Fruit fly (Drosophila melanogaster): ENCODE data around the gene amd.

The amd gene

DNA sequence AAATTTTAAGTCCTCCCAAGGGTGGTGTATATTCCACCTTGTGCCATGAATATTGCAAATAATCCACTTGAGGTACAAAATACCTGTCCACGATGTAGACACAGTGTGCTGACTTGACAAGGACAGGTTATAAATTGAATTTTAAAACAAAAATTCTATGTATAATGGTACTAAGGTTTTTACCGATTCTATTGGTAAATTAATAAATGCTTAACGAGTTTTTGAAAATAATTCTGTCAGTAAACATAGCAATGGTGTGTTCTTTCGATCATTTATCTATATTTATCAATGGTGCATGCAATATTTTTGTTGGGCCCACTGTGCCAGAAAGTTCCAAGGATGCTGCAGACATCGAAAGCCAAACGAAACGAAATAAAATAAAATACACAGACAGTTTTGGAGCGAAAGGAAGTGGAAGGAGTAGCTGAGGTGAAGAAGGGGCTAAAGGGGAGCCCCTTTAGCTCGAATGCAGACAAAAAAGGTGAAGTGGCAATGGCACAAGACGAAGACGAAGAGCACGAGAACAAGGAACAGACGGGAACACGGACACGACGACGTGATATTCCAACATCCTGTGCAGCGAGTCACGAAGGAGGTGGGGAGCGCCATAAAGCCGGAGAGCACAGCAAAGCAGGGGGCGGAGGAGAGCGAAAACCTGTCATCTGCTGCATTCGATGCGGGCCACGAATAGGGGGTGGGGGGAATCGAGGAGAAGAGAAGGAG is 26.2 kb downstream of the amd start (continued):
- peak; percentile 62 to 84 for TF ChIP-seq salr (GFP tag; optimal IDR thresholded peaks at IDR 0.05)
- TF ChIP-seq dsx (GFP tag; optimal IDR thresholded peaks at IDR 0.05; ENCODE audit: poor library complexity, severe bottlenecking): peak; percentile 76
- TF ChIP-seq CG16779 (tag; optimal IDR thresholded peaks at IDR 0.05): peak; percentile 71
- peak; percentile 55 for TF ChIP-seq CG8319 (GFP tag; optimal IDR thresholded peaks at IDR 0.05)
- TF ChIP-seq fd85E (GFP tag; optimal IDR thresholded peaks at IDR 0.05): peak; percentile 12
- no peak for TF ChIP-seq Blimp-1 (GFP tag; optimal IDR thresholded peaks at IDR 0.05)
- TF ChIP-seq CG8119 (GFP tag; IDR thresholded peaks at IDR 0.05): peak; percentile 58; the same call in 2 of the 3 replicates
- TF ChIP-seq fkh (GFP tag; optimal IDR thresholded peaks at IDR 0.05): no peak
- peak; percentile 65 for TF ChIP-seq Sox15 (GFP tag; optimal IDR thresholded peaks at IDR 0.05)
- peak; percentile 83 for TF ChIP-seq Hr39 (GFP tag; optimal IDR thresholded peaks at IDR 0.05)
- TF ChIP-seq CG6276 (GFP tag; optimal IDR thresholded peaks at IDR 0.05): no peak
- peak; percentile 85 for TF ChIP-seq CG10631 (GFP tag; optimal IDR thresholded peaks at IDR 0.05)
- TF ChIP-seq CG3919 (GFP tag; optimal IDR thresholded peaks at IDR 0.05): peak; percentile 85
- peak; percentile 46 for TF ChIP-seq CG4318 (GFP tag; optimal IDR thresholded peaks at IDR 0.05)
- TF ChIP-seq svp (GFP tag): peak; percentile 92
- TF ChIP-seq Hr38 (GFP tag; optimal IDR thresholded peaks at IDR 0.05): no peak
- TF ChIP-seq Met (GFP tag; optimal IDR thresholded peaks at IDR 0.05): peak; percentile 91
- peak; percentile 74 for TF ChIP-seq fd59A (GFP tag; optimal IDR thresholded peaks at IDR 0.05)
- peak; percentile 90 for TF ChIP-seq topi (GFP tag; optimal IDR thresholded peaks at IDR 0.05)
- TF ChIP-seq Hr4 (GFP tag; optimal IDR thresholded peaks at IDR 0.05): peak; percentile 57
- no peak for TF ChIP-seq Gug (GFP tag; IDR thresholded peaks at IDR 0.05)

DNA sequence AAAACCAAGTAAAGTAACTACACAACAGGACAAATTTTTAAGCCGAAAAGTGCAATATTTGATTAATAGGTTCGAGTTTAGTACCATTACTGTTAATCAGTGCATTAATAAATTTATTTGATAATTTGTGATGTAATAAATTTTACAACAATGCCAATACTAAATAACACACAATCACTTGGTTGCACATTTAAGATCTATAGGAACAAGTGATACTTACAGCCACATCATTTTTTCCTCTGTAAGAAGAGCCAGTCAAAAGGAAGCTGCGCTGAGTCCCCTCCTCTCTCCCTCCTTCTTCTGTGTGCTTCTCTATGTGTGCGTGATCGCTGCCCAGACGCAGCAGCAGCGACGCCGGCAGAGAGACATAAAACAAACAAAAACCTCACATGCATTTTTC is 26.8 kb downstream of the amd start:
- TF ChIP-seq CG11762 (GFP tag; optimal IDR thresholded peaks at IDR 0.05; ENCODE audit: insufficient read depth) (peak; percentile 90), dsx (GFP tag; optimal IDR thresholded peaks at IDR 0.05; ENCODE audit: poor library complexity, severe bottlenecking) (peak; percentile 92), CG9139 (GFP tag; optimal IDR thresholded peaks at IDR 0.05) (peak; percentile 89), Eip93F (GFP tag; optimal IDR thresholded peaks at IDR 0.05) (peak; percentile 44), salr (GFP tag; optimal IDR thresholded peaks at IDR 0.05) (peak; percentile 88 to 90), esn (GFP tag; optimal IDR thresholded peaks at IDR 0.05) (peak; percentile 95), Gug (GFP tag; IDR thresholded peaks at IDR 0.05) (peak; percentile 65), CG1621 (tag; optimal IDR thresholded peaks at IDR 0.05) (peak; percentile 91), acj6 (GFP tag; optimal IDR thresholded peaks at IDR 0.05) (peak; percentile 93), CG32006 (GFP tag; optimal IDR thresholded peaks at IDR 0.05) (peak; percentile 80), CG8632 (GFP tag; optimal IDR thresholded peaks at IDR 0.05) (peak; percentile 90), topi (GFP tag; optimal IDR thresholded peaks at IDR 0.05) (peak; percentile 94), CG6792 (GFP tag; optimal IDR thresholded peaks at IDR 0.05) (peak; percentile 93), Met (GFP tag; optimal IDR thresholded peaks at IDR 0.05) (peak; percentile 94), CG3919 (GFP tag; optimal IDR thresholded peaks at IDR 0.05) (peak; percentile 96), Eip75B (GFP tag; optimal IDR thresholded peaks at IDR 0.05) (peak; percentile 88), CG3032 (tag; optimal IDR thresholded peaks at IDR 0.05) (peak; percentile 96), CG7368 (GFP tag; optimal IDR thresholded peaks at IDR 0.05) (peak; percentile 90), Hr38 (GFP tag; optimal IDR thresholded peaks at IDR 0.05) (no peak), CG8119 (GFP tag; IDR thresholded peaks at IDR 0.05) (peak; percentile 84), lz (GFP tag; optimal IDR thresholded peaks at IDR 0.05) (peak; percentile 94), dac (GFP tag; optimal IDR thresholded peaks at IDR 0.05) (peak; percentile 51), CG31627 (GFP tag; optimal IDR thresholded peaks at IDR 0.05) (peak; percentile 93), cyc (GFP tag; optimal IDR thresholded peaks at IDR 0.05) (peak; percentile 93), spab (GFP tag; optimal IDR thresholded peaks at IDR 0.05) (peak; percentile 96), fd85E (GFP tag; optimal IDR thresholded peaks at IDR 0.05) (peak; percentile 56), Ets96B (tag; optimal IDR thresholded peaks at IDR 0.05) (peak; percentile 97), CG6163 (GFP tag; IDR thresholded peaks at IDR 0.05) (peak; percentile 87), svp (GFP tag) (peak; percentile 97), net (GFP tag; optimal IDR thresholded peaks at IDR 0.05) (peak; percentile 87), CG6808 (GFP tag; optimal IDR thresholded peaks at IDR 0.05) (peak; percentile 95), CG15336 (GFP tag; IDR thresholded peaks at IDR 0.05) (peak; percentile 77), eg (GFP tag; IDR thresholded peaks at IDR 0.05) (peak; percentile 49; the same call in 2 of the 3 replicates), pdm3 (GFP tag; optimal IDR thresholded peaks at IDR 0.05) (peak; percentile 91), Ets21C (GFP tag; optimal IDR thresholded peaks at IDR 0.05) (peak; percentile 89), achi (GFP tag; optimal IDR thresholded peaks at IDR 0.05) (peak; percentile 92), CG10669 (GFP tag; optimal IDR thresholded peaks at IDR 0.05) (peak; percentile 95)
